Worm (Caenorhabditis elegans) whole organism, mixed stage, embryonic: Measurements from ENCODE around the gene C53B7.6.

Source experiments
- M03D4.4 ChIP-seq: sonication (generic microtip); optimal IDR thresholded peaks from 2 replicates; lab custom pipeline; 2017; ENCODE audit warnings: mild to moderate bottlenecking, missing genetic modification characterization, missing compliant biosample characterization
- bed-3 ChIP-seq: fragments of 200-800 bp; sonication (Bioruptor generic); optimal IDR thresholded peaks from 3 replicates; lab custom pipeline; 2018; ENCODE audit warnings: mild to moderate bottlenecking, missing genetic modification characterization, moderate library complexity, missing compliant biosample characterization
- blmp-1 ChIP-seq: fragments of 150-350 bp; optimal IDR thresholded peaks from 2 replicates; lab custom pipeline; 2014; ENCODE audit warnings: missing biosample characterization, missing genetic modification characterization
- ceh-39 ChIP-seq: fragments of 150-350 bp; optimal IDR thresholded peaks from 2 replicates; lab custom pipeline; 2014; ENCODE audit warnings: missing biosample characterization, missing genetic modification characterization
- ceh-43 ChIP-seq: fragments of 200-800 bp; sonication (Bioruptor generic); optimal IDR thresholded peaks from 2 replicates; lab custom pipeline; 2018; ENCODE audit warnings: mild to moderate bottlenecking, missing genetic modification characterization, moderate library complexity, missing compliant biosample characterization
- ceh-83 ChIP-seq: fragments of 200-800 bp; sonication (Bioruptor generic); optimal IDR thresholded peaks from 2 replicates; lab custom pipeline; 2018; ENCODE audit warnings: mild to moderate bottlenecking, missing genetic modification characterization, missing compliant biosample characterization
- ces-1 ChIP-seq: fragments of 150-350 bp; optimal IDR thresholded peaks from 2 replicates; lab custom pipeline; 2014; ENCODE audit warnings: missing biosample characterization, missing genetic modification reagents, missing genetic modification characterization
- cnd-1 ChIP-seq: fragments of 200-800 bp; sonication (Bioruptor generic); optimal IDR thresholded peaks from 2 replicates; lab custom pipeline; 2018; ENCODE audit warnings: mild to moderate bottlenecking, missing genetic modification characterization, missing compliant biosample characterization
- drap-1 ChIP-seq: fragments of 200-800 bp; sonication (Bioruptor generic); optimal IDR thresholded peaks from 3 replicates; lab custom pipeline; 2018; ENCODE audit warnings: mild to moderate bottlenecking, missing genetic modification characterization, missing compliant biosample characterization
- elt-1 ChIP-seq: sonication (generic microtip); optimal IDR thresholded peaks from 2 replicates; lab custom pipeline; 2017; ENCODE audit warnings: missing genetic modification characterization, mild to moderate bottlenecking, missing compliant biosample characterization, antibody characterized with exemption, moderate library complexity, borderline replicate concordance; ENCODE audit not compliant: insufficient read depth
- elt-3 ChIP-seq: fragments of 150-350 bp; optimal IDR thresholded peaks from 2 replicates; lab custom pipeline; 2014; ENCODE audit warnings: missing biosample characterization, missing genetic modification characterization
- flh-1 ChIP-seq: fragments of 200-800 bp; sonication (Bioruptor generic); optimal IDR thresholded peaks from 2 replicates; lab custom pipeline; 2018; ENCODE audit warnings: mild to moderate bottlenecking, missing genetic modification characterization, moderate library complexity, missing compliant biosample characterization
- ham-2 ChIP-seq: fragments of 200-800 bp; sonication (Bioruptor generic); optimal IDR thresholded peaks from 2 replicates; lab custom pipeline; 2018; ENCODE audit warnings: mild to moderate bottlenecking, missing genetic modification characterization, missing compliant biosample characterization
- hlh-1 ChIP-seq: fragments of 150-350 bp; optimal IDR thresholded peaks from 2 replicates; lab custom pipeline; 2014; ENCODE audit warnings: missing biosample characterization, missing genetic modification reagents, missing genetic modification characterization
- lin-13 ChIP-seq: fragments of 150-350 bp; optimal IDR thresholded peaks from 2 replicates; lab custom pipeline; 2014; ENCODE audit warnings: missing biosample characterization, missing genetic modification characterization
- lin-32 ChIP-seq: fragments of 200-800 bp; sonication (Bioruptor generic); optimal IDR thresholded peaks from 2 replicates; lab custom pipeline; 2018; ENCODE audit warnings: mild to moderate bottlenecking, missing genetic modification characterization, missing compliant biosample characterization
- lsy-2 ChIP-seq: fragments of 150-350 bp; optimal IDR thresholded peaks from 2 replicates; lab custom pipeline; 2014; ENCODE audit warnings: missing biosample characterization, missing genetic modification characterization
- mab-5 ChIP-seq: fragments of 150-350 bp; optimal IDR thresholded peaks from 2 replicates; lab custom pipeline; 2014; ENCODE audit warnings: missing biosample characterization, missing genetic modification characterization
- mep-1 ChIP-seq: fragments of 150-350 bp; optimal IDR thresholded peaks from 2 replicates; lab custom pipeline; 2017; ENCODE audit warnings: missing biosample characterization, missing genetic modification reagents, missing genetic modification characterization, inconsistent platforms
- nhr-12 ChIP-seq: fragments of 150-350 bp; optimal IDR thresholded peaks from 2 replicates; lab custom pipeline; 2014; ENCODE audit warnings: missing biosample characterization, missing genetic modification characterization
- nhr-2 ChIP-seq: fragments of 150-350 bp; optimal IDR thresholded peaks from 2 replicates; lab custom pipeline; 2014; ENCODE audit warnings: missing biosample characterization, missing genetic modification characterization
- nhr-237 ChIP-seq: fragments of 150-350 bp; optimal IDR thresholded peaks from 2 replicates; lab custom pipeline; 2014; ENCODE audit warnings: missing biosample characterization, missing genetic modification characterization
- nhr-28 ChIP-seq: fragments of 150-350 bp; optimal IDR thresholded peaks from 2 replicates; lab custom pipeline; 2014; ENCODE audit warnings: missing biosample characterization, missing genetic modification characterization
- nhr-76 ChIP-seq: sonication (generic microtip); optimal IDR thresholded peaks from 2 replicates; lab custom pipeline; 2017; ENCODE audit warnings: missing biosample characterization, missing genetic modification characterization
- pha-4 ChIP-seq: fragments of 150-350 bp; optimal IDR thresholded peaks from 2 replicates; lab custom pipeline; 2018; ENCODE audit warnings: missing biosample characterization, missing genetic modification reagents, missing genetic modification characterization
- sem-2 ChIP-seq: fragments of 200-800 bp; sonication (Bioruptor generic); optimal IDR thresholded peaks from 2 replicates; lab custom pipeline; 2018; ENCODE audit warnings: mild to moderate bottlenecking, missing genetic modification characterization, missing compliant biosample characterization
- snpc-4 ChIP-seq: fragments of 150-350 bp; optimal IDR thresholded peaks from 2 replicates; lab custom pipeline; 2014; ENCODE audit warnings: missing biosample characterization, missing genetic modification characterization
- sptf-1 ChIP-seq: sonication (generic microtip); optimal IDR thresholded peaks from 2 replicates; lab custom pipeline; 2017; ENCODE audit warnings: mild to moderate bottlenecking, missing genetic modification characterization, moderate library complexity, missing compliant biosample characterization
- tbx-8 ChIP-seq: fragments of 200-800 bp; sonication (Bioruptor generic); optimal IDR thresholded peaks from 2 replicates; lab custom pipeline; 2018; ENCODE audit warnings: mild to moderate bottlenecking, missing genetic modification characterization, moderate library complexity, missing compliant biosample characterization
- unc-120 ChIP-seq: sonication (generic microtip); optimal IDR thresholded peaks from 2 replicates; lab custom pipeline; 2017; ENCODE audit warnings: missing genetic modification characterization, missing compliant biosample characterization; ENCODE audit not compliant: poor library complexity, severe bottlenecking
- unc-39 ChIP-seq: fragments of 150-350 bp; optimal IDR thresholded peaks from 2 replicates; lab custom pipeline; 2014; ENCODE audit warnings: missing biosample characterization, missing genetic modification characterization
- unc-62 ChIP-seq: fragments of 150-350 bp; optimal IDR thresholded peaks from 2 replicates; lab custom pipeline; 2014; ENCODE audit warnings: missing biosample characterization, missing genetic modification reagents, missing genetic modification characterization
- zip-8 ChIP-seq: fragments of 150-350 bp; optimal IDR thresholded peaks from 2 replicates; lab custom pipeline; 2014; ENCODE audit warnings: missing biosample characterization, missing genetic modification characterization
- ztf-11 ChIP-seq: fragments of 150-350 bp; optimal IDR thresholded peaks from 2 replicates; lab custom pipeline; 2014; ENCODE audit warnings: missing biosample characterization, missing genetic modification characterization

Gene C53B7.6

ce11 chrX:6902958-6903357 lies 34.4 kb upstream of the C53B7.6 start:
- peak; percentile 84 for TF ChIP-seq drap-1 (GFP tag; lab: Kevin White, UChicago)
- no peak for TF ChIP-seq nhr-237 (tag; lab: Kevin White, UChicago)
- TF ChIP-seq cnd-1 (tag; lab: Kevin White, UChicago), result peak; percentile 75
- peak; percentile 7 for TF ChIP-seq ces-1
- peak; percentile 62 for TF ChIP-seq bed-3 (GFP tag; lab: Kevin White, UChicago)
- TF ChIP-seq lin-13 (tag; lab: Kevin White, UChicago), result no peak
- no peak for TF ChIP-seq elt-1 (tag; lab: Kevin White, UChicago)
- TF ChIP-seq ztf-11 (tag; lab: Kevin White, UChicago), result no peak
- TF ChIP-seq lin-32 (GFP tag; lab: Kevin White, UChicago), result peak; percentile 43
- no peak for TF ChIP-seq nhr-28 (tag; lab: Kevin White, UChicago)
- peak; percentile 87 for TF ChIP-seq sptf-1 (tag; lab: Kevin White, UChicago)
- no peak for TF ChIP-seq hlh-1 (tag; lab: Kevin White, UChicago)
- peak; percentile 84 for TF ChIP-seq ceh-83 (GFP tag; lab: Kevin White, UChicago)
- peak; percentile 9 for TF ChIP-seq flh-1 (GFP tag; lab: Kevin White, UChicago)
- peak; percentile 37 for TF ChIP-seq ham-2
- TF ChIP-seq M03D4.4 (tag; lab: Kevin White, UChicago), result peak; percentile 72
- no peak for TF ChIP-seq snpc-4 (tag; lab: Kevin White, UChicago)
- TF ChIP-seq elt-3 (tag; lab: Kevin White, UChicago), result no peak
- peak; percentile 20 for TF ChIP-seq unc-62 (GFP tag; lab: Kevin White, UChicago)
- no peak for TF ChIP-seq nhr-2
- TF ChIP-seq sem-2 (GFP tag; lab: Kevin White, UChicago), result peak; percentile 15
- TF ChIP-seq ceh-43 (GFP tag; lab: Kevin White, UChicago), result peak; percentile 57
- peak; percentile 48 for TF ChIP-seq tbx-8 (GFP tag; lab: Kevin White, UChicago)
- peak; percentile 2 for TF ChIP-seq blmp-1 (tag; lab: Kevin White, UChicago)
- no peak for TF ChIP-seq lsy-2 (tag; lab: Kevin White, UChicago)
- peak; percentile 87 for TF ChIP-seq unc-120
- TF ChIP-seq pha-4 (tag; lab: Kevin White, UChicago), result no peak
- no peak for TF ChIP-seq mab-5 (tag; lab: Kevin White, UChicago)
- TF ChIP-seq unc-39 (tag; lab: Kevin White, UChicago), result no peak

- TF ChIP-seq mep-1 (no peak), elt-1 (tag; lab: Kevin White, UChicago) (no peak), drap-1 (GFP tag; lab: Kevin White, UChicago) (no peak), elt-3 (tag; lab: Kevin White, UChicago) (no peak), nhr-76 (tag; lab: Kevin White, UChicago) (no peak), pha-4 (tag; lab: Kevin White, UChicago) (no peak), nhr-12 (tag; lab: Kevin White, UChicago) (no peak), unc-120 (no peak), ceh-39 (tag; lab: Kevin White, UChicago) (no peak), lin-13 (tag; lab: Kevin White, UChicago) (no peak), M03D4.4 (tag; lab: Kevin White, UChicago) (no peak)
These were observed 32.5 kb upstream of the C53B7.6 start, which contains the start of gene pes-23 for ce11 chrX:6901078-6901477. pes-23 (plus strand) TSS chrX:6901378.

- TF ChIP-seq ceh-83 (GFP tag; lab: Kevin White, UChicago) (no peak), nhr-28 (tag; lab: Kevin White, UChicago) (no peak), blmp-1 (tag; lab: Kevin White, UChicago) (no peak), M03D4.4 (tag; lab: Kevin White, UChicago) (no peak), tbx-8 (GFP tag; lab: Kevin White, UChicago) (no peak), pha-4 (tag; lab: Kevin White, UChicago) (no peak), ztf-11 (tag; lab: Kevin White, UChicago) (no peak), lin-32 (GFP tag; lab: Kevin White, UChicago) (no peak), zip-8 (tag; lab: Kevin White, UChicago) (no peak), ceh-39 (tag; lab: Kevin White, UChicago) (no peak)
These were observed 31.3 kb upstream of the C53B7.6 start, which contains the start of gene F14B8.4 for ce11 chrX:6899848-6900247. F14B8.4 (minus strand) TSS chrX:6899948.
